Fruit fly (Drosophila melanogaster): ENCODE data around the gene CG4119.
A peak's percentile ranks its signal among the peaks of the same experiment; 100 is the strongest.

Gene CG4119

dm6 chrX:5695958-5696357 lies 30.1 kb downstream of the CG4119 start (continued):
- TF ChIP-seq bbx (GFP tag; IDR thresholded peaks at IDR 0.05; ENCODE audit: partially characterized antibody): peak; percentile 73
- peak; percentile 52; the same call in 2 of the 3 replicates for TF ChIP-seq CG14860 (GFP tag; IDR thresholded peaks at IDR 0.05; ENCODE audit: partially characterized antibody)
- no peak for TF ChIP-seq Nf-YC (tag; optimal IDR thresholded peaks at IDR 0.05)
- TF ChIP-seq kni (GFP tag; optimal IDR thresholded peaks at IDR 0.05): peak; percentile 17
- TF ChIP-seq Ptx1 (GFP tag; IDR thresholded peaks at IDR 0.05): no peak
- TF ChIP-seq grau (tag; optimal IDR thresholded peaks at IDR 0.05): peak; percentile 72
- peak; percentile 4; the same call in 1 of the 3 replicates for TF ChIP-seq otp (GFP tag; IDR thresholded peaks at IDR 0.05)
- TF ChIP-seq CG9215 (GFP tag; IDR thresholded peaks at IDR 0.05): no peak; the same call in 1 of the 2 replicates
- no peak for TF ChIP-seq pan (optimal IDR thresholded peaks at IDR 0.05)
- TF ChIP-seq pan (GFP tag; optimal IDR thresholded peaks at IDR 0.05 in 1 of 2, IDR thresholded peaks at IDR 0.05 in 1 of 2): peak in 1 of 2 experiments; percentile 6
- TF ChIP-seq zf30C (GFP tag; optimal IDR thresholded peaks at IDR 0.05): no peak
- TF ChIP-seq HLH54F (GFP tag; optimal IDR thresholded peaks at IDR 0.05): no peak
- no peak for TF ChIP-seq CG16863 (GFP tag; optimal IDR thresholded peaks at IDR 0.05)
- TF ChIP-seq sna (GFP tag; IDR thresholded peaks at IDR 0.05; ENCODE audit: partially characterized antibody): peak; percentile 65
- peak; percentile 79 for TF ChIP-seq Scr (GFP tag; IDR thresholded peaks at IDR 0.05; ENCODE audit: partially characterized antibody)
- TF ChIP-seq CG18262 (tag; optimal IDR thresholded peaks at IDR 0.05): peak; percentile 80
- no peak for TF ChIP-seq Mrtf (GFP tag; IDR thresholded peaks at IDR 0.05)
- TF ChIP-seq Awh (GFP tag; IDR thresholded peaks at IDR 0.05): no peak
- peak; percentile 74 for TF ChIP-seq CG6791 (GFP tag; IDR thresholded peaks at IDR 0.05; ENCODE audit: partially characterized antibody)
- TF ChIP-seq CG9932 (GFP tag; IDR thresholded peaks at IDR 0.05): no peak
- TF ChIP-seq Lim3 (GFP tag; IDR thresholded peaks at IDR 0.05): no peak
- no peak for TF ChIP-seq CTCF (GFP tag; optimal IDR thresholded peaks at IDR 0.05)
- TF ChIP-seq kah (GFP tag; optimal IDR thresholded peaks at IDR 0.05): no peak
- no peak for TF ChIP-seq HmgD (GFP tag; optimal IDR thresholded peaks at IDR 0.05)
- TF ChIP-seq grn (GFP tag; optimal IDR thresholded peaks at IDR 0.05): no peak
- TF ChIP-seq Myb (GFP tag; optimal IDR thresholded peaks at IDR 0.05): no peak
- TF ChIP-seq GATAe (GFP tag; conservative IDR thresholded peaks at IDR 0.05): no peak
- TF ChIP-seq sob (GFP tag; IDR thresholded peaks at IDR 0.05): no peak
- peak; percentile 57; the same call in 1 of the 2 replicates for TF ChIP-seq CG2129 (GFP tag; IDR thresholded peaks at IDR 0.05; ENCODE audit: partially characterized antibody)
- peak; percentile 69 for TF ChIP-seq D19A (tag; optimal IDR thresholded peaks at IDR 0.05)
- no peak for TF ChIP-seq Blimp-1 (GFP tag; optimal IDR thresholded peaks at IDR 0.05)
- TF ChIP-seq CG13775 (GFP tag; optimal IDR thresholded peaks at IDR 0.05): no peak
- TF ChIP-seq aop (GFP tag; IDR thresholded peaks at IDR 0.05): no peak
- peak; percentile 86 for TF ChIP-seq Doc3 (GFP tag; IDR thresholded peaks at IDR 0.05; ENCODE audit: partially characterized antibody)

- TF ChIP-seq Nf-YA (GFP tag; IDR thresholded peaks at IDR 0.05): peak; percentile 90
- peak; percentile 66 for TF ChIP-seq CG7928 (GFP tag; optimal IDR thresholded peaks at IDR 0.05)
- peak; percentile 95 for TF ChIP-seq Bteb2 (GFP tag; optimal IDR thresholded peaks at IDR 0.05)
- peak; percentile 98 for TF ChIP-seq otp (GFP tag; IDR thresholded peaks at IDR 0.05)
- peak; percentile 95 for TF ChIP-seq CG6689 (GFP tag; IDR thresholded peaks at IDR 0.05)
- TF ChIP-seq chinmo (GFP tag; IDR thresholded peaks at IDR 0.05; ENCODE audit: partially characterized antibody): peak; percentile 74; the same call in 1 of the 4 replicates
- TF ChIP-seq p53 (GFP tag; optimal IDR thresholded peaks at IDR 0.05): peak; percentile 96
- TF ChIP-seq Opbp (GFP tag; IDR thresholded peaks at IDR 0.05; ENCODE audit: partially characterized antibody): no peak
- peak; percentile 81 for TF ChIP-seq TFAM (GFP tag; optimal IDR thresholded peaks at IDR 0.05)
- TF ChIP-seq cato (GFP tag; optimal IDR thresholded peaks at IDR 0.05; ENCODE audit: borderline replicate concordance): peak; percentile 92
- peak; percentile 96 for TF ChIP-seq CG7839 (tag; optimal IDR thresholded peaks at IDR 0.05)
- peak; percentile 92 for TF ChIP-seq CG31388 (GFP tag; optimal IDR thresholded peaks at IDR 0.05)
- peak; percentile 90 for TF ChIP-seq gsb-n (tag; optimal IDR thresholded peaks at IDR 0.05)
- peak; percentile 45 for TF ChIP-seq CG1832 (GFP tag; optimal IDR thresholded peaks at IDR 0.05)
- TF ChIP-seq CG13424 (tag; optimal IDR thresholded peaks at IDR 0.05): peak; percentile 95
- no peak for TF ChIP-seq amos (GFP tag; IDR thresholded peaks at IDR 0.05; ENCODE audit: partially characterized antibody)
- peak; percentile 92 for TF ChIP-seq CG17385 (GFP tag; optimal IDR thresholded peaks at IDR 0.05)
- peak; percentile 85 for TF ChIP-seq Hand (GFP tag; optimal IDR thresholded peaks at IDR 0.05)
Measured at dm6 chrX:5696436-5697022, 30.7 kb downstream of the CG4119 start.

Data from whole organism, embryonic.